Worm (Caenorhabditis elegans): Measurements from ENCODE around the gene pll-1.

DNA sequence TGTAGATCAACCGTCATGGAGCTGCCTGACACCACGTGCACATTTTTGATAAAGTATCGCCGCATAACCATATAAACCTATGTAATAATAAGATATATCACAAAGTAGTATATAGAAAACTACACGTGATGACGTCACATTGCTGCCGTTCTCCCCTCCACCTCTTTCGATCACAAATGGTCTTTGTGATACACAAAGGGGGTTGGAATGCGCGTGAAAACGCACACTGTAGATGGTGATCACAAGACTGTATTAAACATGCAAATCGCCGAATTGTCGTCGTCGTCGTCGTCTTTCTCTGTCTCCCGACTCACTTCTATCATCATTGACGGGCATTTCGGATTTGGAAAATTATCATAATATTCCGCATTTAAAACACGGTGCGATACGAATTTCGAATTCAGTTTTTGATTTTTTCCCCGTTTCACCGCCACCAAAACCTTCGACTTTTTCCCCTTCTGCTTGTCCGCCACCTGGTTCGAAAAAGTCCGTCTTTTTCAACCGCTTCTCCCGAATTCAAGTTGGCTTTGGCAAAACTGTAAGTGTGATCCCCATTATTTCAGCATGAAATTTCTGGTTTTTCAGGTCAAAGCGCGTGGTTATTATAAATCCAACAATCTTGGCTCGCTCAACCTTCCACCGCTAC, 36.5 kb downstream of the pll-1 start, which contains the start of the genes Y55B1BL.1 and Y55B1BL.2:
- TF ChIP-seq pha-4 (tag; optimal IDR thresholded peaks at IDR 0.05) = no peak
- no peak for TF ChIP-seq elt-1 (tag; optimal IDR thresholded peaks at IDR 0.05)
- no peak for TF ChIP-seq ceh-9 (tag; optimal IDR thresholded peaks at IDR 0.05)
- no peak for TF ChIP-seq zag-1 (tag; optimal IDR thresholded peaks at IDR 0.05)
